Fruit fly (Drosophila melanogaster) whole organism, embryonic: ENCODE data around the gene CG31855.
A peak's percentile ranks its signal among the peaks of the same experiment; 100 is the strongest.

Source experiments
- BtbVII ChIP-seq: fragments of 200-800 bp; sonication (Bioruptor generic); optimal IDR thresholded peaks from 3 replicates; lab custom pipeline; 2017; ENCODE audit warnings: missing biosample characterization, mild to moderate bottlenecking, missing genetic modification characterization
- CG1024 ChIP-seq: fragments of 200-800 bp; sonication (Bioruptor generic); IDR thresholded peaks from 2 replicates; pipeline ENCODE4 v1.3.6; 2022; ENCODE audit warnings: missing biosample characterization, missing genetic modification characterization
- CG10959 ChIP-seq: fragments of 200-800 bp; sonication (Bioruptor generic); IDR thresholded peaks from 2 replicates; pipeline ENCODE4 v1.3.6; 2022; ENCODE audit warnings: missing biosample characterization, missing genetic modification characterization
- CG12071 ChIP-seq: fragments of 200-800 bp; sonication (Bioruptor generic); optimal IDR thresholded peaks from 3 replicates; lab custom pipeline; 2018; ENCODE audit warnings: missing biosample characterization, mild to moderate bottlenecking, missing genetic modification characterization
- CG12299 ChIP-seq: fragments of 200-800 bp; sonication (Bioruptor generic); optimal IDR thresholded peaks from 2 replicates; lab custom pipeline; 2018; ENCODE audit warnings: missing biosample characterization, mild to moderate bottlenecking, missing genetic modification characterization
- CG12659 ChIP-seq: fragments of 200-800 bp; sonication (Bioruptor generic); optimal IDR thresholded peaks from 3 replicates; lab custom pipeline; 2017; ENCODE audit warnings: mild to moderate bottlenecking, missing biosample characterization, missing genetic modification reagents, missing genetic modification characterization
- CG12942 ChIP-seq: fragments of 200-800 bp; sonication (Bioruptor generic); optimal IDR thresholded peaks from 3 replicates; lab custom pipeline; 2016; ENCODE audit warnings: missing biosample characterization, missing genetic modification characterization
- CG13287 ChIP-seq: fragments of 200-800 bp; sonication (Bioruptor generic); IDR thresholded peaks from 2 replicates; pipeline ENCODE4 v1.3.6; 2022; ENCODE audit warnings: missing biosample characterization, missing genetic modification characterization; ENCODE audit not compliant: partially characterized antibody
- CG13624 ChIP-seq: fragments of 200-800 bp; sonication (Bioruptor generic); optimal IDR thresholded peaks from 2 replicates; lab custom pipeline; 2016; ENCODE audit warnings: missing biosample characterization, missing genetic modification characterization
- CG16779 ChIP-seq: fragments of 200-800 bp; sonication (Bioruptor generic); IDR thresholded peaks from 2 replicates; pipeline ENCODE4 v1.3.6; 2022; ENCODE audit warnings: missing biosample characterization, missing genetic modification characterization
- CG16815 ChIP-seq: fragments of 200-800 bp; sonication (Bioruptor generic); optimal IDR thresholded peaks from 3 replicates; lab custom pipeline; 2017; ENCODE audit warnings: missing biosample characterization, mild to moderate bottlenecking, missing genetic modification characterization
- CG18262 ChIP-seq: fragments of 200-800 bp; optimal IDR thresholded peaks from 3 replicates; lab custom pipeline; 2019; ENCODE audit warnings: missing biosample characterization, mild to moderate bottlenecking, missing genetic modification characterization, moderate library complexity
- CG2120 ChIP-seq: fragments of 200-800 bp; sonication (Bioruptor generic); optimal IDR thresholded peaks from 3 replicates; lab custom pipeline; 2016; ENCODE audit warnings: missing biosample characterization, missing genetic modification characterization
- CG2199 ChIP-seq: fragments of 200-800 bp; sonication (Bioruptor generic); IDR thresholded peaks from 3 replicates; pipeline ENCODE4 v1.3.6; 2022; ENCODE audit warnings: missing biosample characterization, missing genetic modification characterization
- CG31224 ChIP-seq: fragments of 200-800 bp; sonication (Bioruptor generic); IDR thresholded peaks from 2 replicates; pipeline ENCODE4 v1.3.6; 2022; ENCODE audit warnings: missing biosample characterization, missing genetic modification characterization
- CG32532 ChIP-seq: fragments of 200-800 bp; sonication (Bioruptor generic); IDR thresholded peaks from 2 replicates; pipeline ENCODE4 v1.3.6; 2022; ENCODE audit warnings: missing biosample characterization, missing genetic modification characterization
- CG32772 ChIP-seq: fragments of 200-800 bp; sonication (Bioruptor generic); IDR thresholded peaks from 2 replicates; pipeline ENCODE4 v1.3.6; 2022; ENCODE audit warnings: missing biosample characterization, missing genetic modification characterization
- CG4404 ChIP-seq: fragments of 200-800 bp; sonication (Bioruptor generic); IDR thresholded peaks from 2 replicates; pipeline ENCODE4 v1.3.6; 2022; ENCODE audit warnings: missing biosample characterization, missing genetic modification characterization
- CG4707 ChIP-seq: fragments of 200-800 bp; sonication (Bioruptor generic); optimal IDR thresholded peaks from 2 replicates; lab custom pipeline; 2018; ENCODE audit warnings: missing biosample characterization, mild to moderate bottlenecking, missing genetic modification characterization, moderate library complexity
- CG8359 ChIP-seq: fragments of 200-800 bp; sonication (Bioruptor generic); optimal IDR thresholded peaks from 2 replicates; lab custom pipeline; 2017; ENCODE audit warnings: missing biosample characterization, mild to moderate bottlenecking, missing genetic modification characterization, borderline replicate concordance
- CG9797 ChIP-seq: fragments of 200-800 bp; sonication (Bioruptor generic); optimal IDR thresholded peaks from 3 replicates; lab custom pipeline; 2018; ENCODE audit warnings: missing biosample characterization, mild to moderate bottlenecking, missing genetic modification characterization
- CrebB ChIP-seq: fragments of 200-800 bp; sonication (Bioruptor generic); optimal IDR thresholded peaks from 3 replicates; lab custom pipeline; 2018; ENCODE audit warnings: missing biosample characterization, mild to moderate bottlenecking, missing genetic modification characterization
- D19A ChIP-seq: fragments of 200-800 bp; optimal IDR thresholded peaks from 3 replicates; lab custom pipeline; 2019; ENCODE audit warnings: missing biosample characterization, mild to moderate bottlenecking, missing genetic modification characterization, moderate library complexity
- Ets97D ChIP-seq: fragments of 200-800 bp; sonication (Bioruptor generic); optimal IDR thresholded peaks from 3 replicates; lab custom pipeline; 2016; ENCODE audit warnings: missing biosample characterization, missing genetic modification characterization
- Gug ChIP-seq: fragments of 200-800 bp; sonication (Bioruptor generic); IDR thresholded peaks from 4 replicates; pipeline ENCODE4 v1.3.6; 2022; ENCODE audit warnings: missing biosample characterization, missing genetic modification characterization
- H15 ChIP-seq: fragments of 200-800 bp; sonication (Bioruptor generic); IDR thresholded peaks from 3 replicates; pipeline ENCODE4 v1.3.6; 2022; ENCODE audit warnings: missing biosample characterization, missing genetic modification characterization
- Hr78 ChIP-seq, 2 experiments: fragments of 200-800 bp in 1 of 2; fragments of >200 bp in 1 of 2; sonication (Bioruptor generic) in 1 of 2; optimal IDR thresholded peaks; 2 replicates each; lab custom pipeline; 2017 to 2019; ENCODE audit warnings: missing biosample characterization in 2 of 2, missing genetic modification characterization in 2 of 2, mild to moderate bottlenecking in 1 of 2, moderate library complexity in 1 of 2
- NfI ChIP-seq: fragments of 200-800 bp; sonication (Bioruptor generic); optimal IDR thresholded peaks from 3 replicates; lab custom pipeline; 2018; ENCODE audit warnings: missing biosample characterization, mild to moderate bottlenecking, missing genetic modification characterization, moderate library complexity
- Ptx1 ChIP-seq: fragments of 200-800 bp; sonication (Bioruptor generic); IDR thresholded peaks from 2 replicates; pipeline ENCODE4 v1.3.6; 2022; ENCODE audit warnings: missing biosample characterization, missing genetic modification characterization
- Xbp1 ChIP-seq: fragments of 200-800 bp; sonication (Bioruptor generic); optimal IDR thresholded peaks from 3 replicates; lab custom pipeline; 2016; ENCODE audit warnings: missing biosample characterization, mild to moderate bottlenecking, missing genetic modification characterization
- ap ChIP-seq: fragments of 200-800 bp; sonication (Bioruptor generic); IDR thresholded peaks from 2 replicates; pipeline ENCODE4 v1.3.6; 2022; ENCODE audit warnings: missing biosample characterization, missing genetic modification characterization
- ase ChIP-seq: fragments of 200-800 bp; sonication (Bioruptor generic); IDR thresholded peaks from 3 replicates; pipeline ENCODE4 v1.3.6; 2022; ENCODE audit warnings: missing biosample characterization, missing genetic modification characterization
- az2 ChIP-seq: fragments of 200-800 bp; sonication (Bioruptor generic); optimal IDR thresholded peaks from 3 replicates; lab custom pipeline; 2016; ENCODE audit warnings: missing biosample characterization, missing genetic modification characterization
- cg ChIP-seq: fragments of 200-800 bp; sonication (Bioruptor generic); optimal IDR thresholded peaks from 3 replicates; lab custom pipeline; 2019; ENCODE audit warnings: missing biosample characterization, mild to moderate bottlenecking, missing genetic modification characterization, moderate library complexity
- chn ChIP-seq: fragments of 200-800 bp; sonication (Bioruptor generic); optimal IDR thresholded peaks from 2 replicates; lab custom pipeline; 2016; ENCODE audit warnings: missing biosample characterization, missing genetic modification characterization
- ci ChIP-seq: fragments of 200-800 bp; sonication (Bioruptor generic); IDR thresholded peaks from 3 replicates; pipeline ENCODE4 v1.3.6; 2022; ENCODE audit warnings: missing biosample characterization, missing genetic modification characterization
- crol ChIP-seq: fragments of 200-800 bp; sonication (Bioruptor generic); IDR thresholded peaks from 2 replicates; pipeline ENCODE4 v1.3.6; 2022; ENCODE audit warnings: missing biosample characterization, missing genetic modification characterization
- danr ChIP-seq: fragments of 200-800 bp; sonication (Bioruptor generic); IDR thresholded peaks from 2 replicates; pipeline ENCODE4 v1.3.6; 2022; ENCODE audit warnings: missing biosample characterization, missing genetic modification characterization
- ems ChIP-seq: fragments of 200-800 bp; sonication (Bioruptor generic); optimal IDR thresholded peaks from 3 replicates; lab custom pipeline; 2016; ENCODE audit warnings: missing biosample characterization, missing genetic modification characterization
- esg ChIP-seq: fragments of 200-800 bp; sonication (Bioruptor generic); conservative IDR thresholded peaks from 2 replicates; pipeline ENCODE4 v1.3.6; 2022; ENCODE audit warnings: missing biosample characterization, missing genetic modification characterization
- fu2 ChIP-seq: fragments of 200-800 bp; sonication (Bioruptor generic); optimal IDR thresholded peaks from 2 replicates; lab custom pipeline; 2016; ENCODE audit warnings: missing biosample characterization, missing genetic modification characterization
- grau ChIP-seq: fragments of 200-800 bp; optimal IDR thresholded peaks from 3 replicates; lab custom pipeline; 2019; ENCODE audit warnings: missing biosample characterization, mild to moderate bottlenecking, missing genetic modification characterization, moderate library complexity
- hth ChIP-seq: fragments of >200 bp; optimal IDR thresholded peaks from 2 replicates; lab custom pipeline; 2017; ENCODE audit warnings: inconsistent platforms
- kay ChIP-seq: fragments of 200-800 bp; sonication (Bioruptor generic); optimal IDR thresholded peaks from 2 replicates; lab custom pipeline; 2016; ENCODE audit warnings: missing biosample characterization, missing genetic modification characterization
- kni ChIP-seq: fragments of 200-800 bp; sonication (Bioruptor generic); optimal IDR thresholded peaks from 3 replicates; lab custom pipeline; 2017; ENCODE audit warnings: mild to moderate bottlenecking, missing biosample characterization, missing genetic modification reagents, missing genetic modification characterization
- lbe ChIP-seq: fragments of 200-800 bp; sonication (Bioruptor generic); optimal IDR thresholded peaks from 2 replicates; lab custom pipeline; 2016; ENCODE audit warnings: missing biosample characterization, mild to moderate bottlenecking, missing genetic modification characterization
- mirr ChIP-seq: fragments of 200-800 bp; sonication (Bioruptor generic); optimal IDR thresholded peaks from 3 replicates; lab custom pipeline; 2018; ENCODE audit warnings: missing biosample characterization, mild to moderate bottlenecking, missing genetic modification characterization
- otp ChIP-seq: fragments of 200-800 bp; sonication (Bioruptor generic); IDR thresholded peaks from 3 replicates; pipeline ENCODE4, ENCODE4 v1.3.6; 2022; ENCODE audit warnings: missing biosample characterization, missing genetic modification characterization
- pros ChIP-seq: fragments of 200-800 bp; sonication (Bioruptor generic); optimal IDR thresholded peaks from 3 replicates; lab custom pipeline; 2019; ENCODE audit warnings: missing biosample characterization, mild to moderate bottlenecking, missing genetic modification characterization, moderate library complexity
- sd ChIP-seq: fragments of 200-800 bp; sonication (Bioruptor generic); optimal IDR thresholded peaks from 3 replicates; lab custom pipeline; 2018; ENCODE audit warnings: missing biosample characterization, mild to moderate bottlenecking, missing genetic modification characterization, moderate library complexity
- tup ChIP-seq: fragments of 200-800 bp; sonication (Bioruptor generic); optimal IDR thresholded peaks from 2 replicates; lab custom pipeline; 2016; ENCODE audit warnings: missing biosample characterization, mild to moderate bottlenecking, missing genetic modification characterization, moderate library complexity
- usp ChIP-seq: fragments of >200 bp; optimal IDR thresholded peaks from 2 replicates; lab custom pipeline; 2017; ENCODE audit warnings: missing biosample characterization, missing genetic modification characterization

CG31855 gene

dm6 chr2L:13394903-13395302 lies 25.9 kb downstream of the CG31855 start, which contains the start of gene RpL24 (continued):
- TF ChIP-seq Xbp1 (GFP tag; lab: Kevin White, UChicago) (peak; percentile 87), tup (peak; percentile 74), Gug (GFP tag; lab: Robert Waterston, UW) (peak; percentile 27; the same call in 2 of the 4 replicates), Ets97D (GFP tag; lab: Kevin White, UChicago) (peak; percentile 99), Ptx1 (GFP tag; lab: Robert Waterston, UW) (peak; percentile 78), ci (GFP tag; lab: Robert Waterston, UW) (peak; percentile 99), CG18262 (tag; lab: Kevin White, UChicago) (peak; percentile 82), BtbVII (GFP tag; lab: Kevin White, UChicago) (peak; percentile 96), CG1024 (GFP tag; lab: Robert Waterston, UW) (peak; percentile 77), ems (GFP tag; lab: Kevin White, UChicago) (peak; percentile 87), mirr (GFP tag; lab: Kevin White, UChicago) (peak; percentile 97), chn (peak; percentile 84), CG12299 (tag; lab: Kevin White, UChicago) (peak; percentile 84), ap (GFP tag; lab: Robert Waterston, UW) (peak; percentile 80), crol (GFP tag; lab: Robert Waterston, UW) (peak; percentile 50), CG12942 (GFP tag; lab: Kevin White, UChicago) (peak; percentile 77), danr (GFP tag; lab: Robert Waterston, UW) (peak; percentile 42; the same call in 1 of the 2 replicates), CG31224 (GFP tag; lab: Robert Waterston, UW) (peak; percentile 76), H15 (GFP tag; lab: Robert Waterston, UW) (peak; percentile 87), D19A (tag; lab: Kevin White, UChicago) (peak; percentile 56), NfI (GFP tag; lab: Kevin White, UChicago) (peak; percentile 96), usp (GFP tag; lab: Kevin White, UChicago) (no peak), CG16815 (peak; percentile 47), CG4707 (GFP tag; lab: Kevin White, UChicago) (peak; percentile 91), cg (GFP tag; lab: Kevin White, UChicago) (no peak), CG13624 (GFP tag; lab: Kevin White, UChicago) (peak; percentile 92), kay (GFP tag; lab: Kevin White, UChicago) (peak; percentile 37), pros (GFP tag; lab: Kevin White, UChicago) (no peak), az2 (peak; percentile 82), CG32532 (GFP tag; lab: Robert Waterston, UW) (peak; percentile 94), CrebB (peak; percentile 93), grau (tag; lab: Kevin White, UChicago) (peak; percentile 81), CG2120 (GFP tag; lab: Kevin White, UChicago) (peak; percentile 73), hth (no peak), otp (GFP tag; lab: Robert Waterston, UW) (peak; percentile 95), CG8359 (GFP tag; lab: Kevin White, UChicago) (peak; percentile 85), esg (GFP tag; lab: Robert Waterston, UW) (no peak), CG12659 (GFP tag; lab: Kevin White, UChicago) (peak; percentile 95), lbe (peak; percentile 92), CG13287 (GFP tag; lab: Robert Waterston, UW) (peak; percentile 26; the same call in 1 of the 2 replicates), kni (GFP tag; lab: Kevin White, UChicago) (peak; percentile 88), Hr78 (GFP tag; optimal IDR thresholded peaks at IDR 0.05; lab: Kevin White, UChicago) (no peak), CG12071 (GFP tag; lab: Kevin White, UChicago) (peak; percentile 96), fu2 (GFP tag; lab: Kevin White, UChicago) (peak; percentile 73), CG4404 (GFP tag; lab: Robert Waterston, UW) (no peak), CG2199 (GFP tag; lab: Robert Waterston, UW) (no peak), CG10959 (GFP tag; lab: Robert Waterston, UW) (peak; percentile 73), CG9797 (GFP tag; lab: Kevin White, UChicago) (peak; percentile 90), ase (GFP tag; lab: Robert Waterston, UW) (peak; percentile 76; the same call in 2 of the 3 replicates), sd (tag; lab: Kevin White, UChicago) (no peak), CG16779 (GFP tag; lab: Robert Waterston, UW) (peak; percentile 85), CG32772 (GFP tag; lab: Robert Waterston, UW) (peak; percentile 67)
